Worm (Caenorhabditis elegans) whole organism, mixed stage, embryonic: ENCODE data around the gene K03H1.11.

Source experiments
- bed-3 ChIP-seq: fragments of 200-800 bp; sonication (Bioruptor generic); optimal IDR thresholded peaks from 3 replicates; lab custom pipeline; 2018; ENCODE audit warnings: mild to moderate bottlenecking, missing genetic modification characterization, moderate library complexity, missing compliant biosample characterization
- blmp-1 ChIP-seq: fragments of 150-350 bp; optimal IDR thresholded peaks from 2 replicates; lab custom pipeline; 2014; ENCODE audit warnings: missing biosample characterization, missing genetic modification characterization
- ceh-39 ChIP-seq: fragments of 150-350 bp; optimal IDR thresholded peaks from 2 replicates; lab custom pipeline; 2014; ENCODE audit warnings: missing biosample characterization, missing genetic modification characterization
- drap-1 ChIP-seq: fragments of 200-800 bp; sonication (Bioruptor generic); optimal IDR thresholded peaks from 3 replicates; lab custom pipeline; 2018; ENCODE audit warnings: mild to moderate bottlenecking, missing genetic modification characterization, missing compliant biosample characterization
- mab-5 ChIP-seq: fragments of 150-350 bp; optimal IDR thresholded peaks from 2 replicates; lab custom pipeline; 2014; ENCODE audit warnings: missing biosample characterization, missing genetic modification characterization
- nhr-28 ChIP-seq: fragments of 150-350 bp; optimal IDR thresholded peaks from 2 replicates; lab custom pipeline; 2014; ENCODE audit warnings: missing biosample characterization, missing genetic modification characterization
- pha-4 ChIP-seq: fragments of 150-350 bp; optimal IDR thresholded peaks from 2 replicates; lab custom pipeline; 2018; ENCODE audit warnings: missing biosample characterization, missing genetic modification reagents, missing genetic modification characterization
- sem-2 ChIP-seq: fragments of 200-800 bp; sonication (Bioruptor generic); optimal IDR thresholded peaks from 2 replicates; lab custom pipeline; 2018; ENCODE audit warnings: mild to moderate bottlenecking, missing genetic modification characterization, missing compliant biosample characterization
- unc-62 ChIP-seq: fragments of 150-350 bp; optimal IDR thresholded peaks from 2 replicates; lab custom pipeline; 2014; ENCODE audit warnings: missing biosample characterization, missing genetic modification reagents, missing genetic modification characterization

DNA sequence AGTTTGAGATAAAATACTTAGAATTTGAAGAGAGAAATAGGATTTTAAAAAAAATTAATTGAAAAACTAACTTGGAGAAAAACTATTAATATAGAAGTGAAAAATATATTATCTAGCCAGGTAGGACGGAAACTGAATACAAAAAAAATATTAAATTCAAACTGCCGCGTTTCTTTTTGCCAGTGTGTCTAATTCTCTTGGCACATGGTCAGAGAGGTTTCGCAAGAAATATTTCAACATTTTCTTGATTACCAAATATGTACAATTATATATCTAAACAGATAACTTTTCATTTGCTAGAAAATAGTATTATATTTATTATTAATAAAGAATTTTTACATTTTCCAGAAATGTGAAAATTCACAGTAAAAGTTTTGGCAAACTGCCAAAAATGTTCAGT is 39.3 kb downstream of the K03H1.11 start:
- TF ChIP-seq mab-5 (tag; lab: Kevin White, UChicago) (no peak), bed-3 (GFP tag; lab: Kevin White, UChicago) (no peak), blmp-1 (no peak), nhr-28 (tag; lab: Kevin White, UChicago) (no peak), sem-2 (GFP tag; lab: Kevin White, UChicago) (no peak), ceh-39 (tag; lab: Kevin White, UChicago) (no peak), drap-1 (GFP tag; lab: Kevin White, UChicago) (no peak), unc-62 (GFP tag; lab: Kevin White, UChicago) (no peak), pha-4 (tag; lab: Kevin White, UChicago) (no peak)
